Fruit fly (Drosophila melanogaster) whole organism, adult: ENCODE results near the gene Spt20.

Experiments
- CG11617 ChIP-seq: fragments of 200-800 bp; sonication (Bioruptor generic); optimal IDR thresholded peaks from 2 replicates; lab custom pipeline; 2017; ENCODE audit warnings: mild to moderate bottlenecking, missing biosample characterization, missing genetic modification reagents, missing genetic modification characterization
- CG12768 ChIP-seq: fragments of 200-800 bp; sonication (Bioruptor generic); optimal IDR thresholded peaks from 2 replicates; lab custom pipeline; 2017; ENCODE audit warnings: missing biosample characterization, missing genetic modification characterization, mild to moderate bottlenecking, moderate library complexity, missing genetic modification reagents
- CG14711 ChIP-seq: fragments of 200-800 bp; sonication (Bioruptor generic); optimal IDR thresholded peaks from 2 replicates; lab custom pipeline; 2018; ENCODE audit warnings: missing biosample characterization, mild to moderate bottlenecking, missing genetic modification characterization, moderate library complexity
- CG1620 ChIP-seq: fragments of 200-800 bp; sonication (Bioruptor generic); optimal IDR thresholded peaks from 2 replicates; lab custom pipeline; 2016; ENCODE audit warnings: missing biosample characterization, missing genetic modification characterization
- CG33017 ChIP-seq: fragments of 200-800 bp; sonication (Bioruptor generic); optimal IDR thresholded peaks from 2 replicates; lab custom pipeline; 2018; ENCODE audit warnings: missing biosample characterization, mild to moderate bottlenecking, missing genetic modification characterization, moderate library complexity
- CG5204 ChIP-seq: fragments of 200-800 bp; sonication (Bioruptor generic); optimal IDR thresholded peaks from 2 replicates; lab custom pipeline; 2016; ENCODE audit warnings: missing biosample characterization, missing genetic modification characterization
- CG7045 ChIP-seq: fragments of 200-800 bp; sonication (Bioruptor generic); optimal IDR thresholded peaks from 2 replicates; lab custom pipeline; 2017; ENCODE audit warnings: missing biosample characterization, mild to moderate bottlenecking, missing genetic modification characterization
- CG7101 ChIP-seq: fragments of 200-800 bp; sonication (Bioruptor generic); optimal IDR thresholded peaks from 2 replicates; lab custom pipeline; 2018; ENCODE audit warnings: missing biosample characterization, mild to moderate bottlenecking, missing genetic modification characterization, moderate library complexity
- Clk ChIP-seq: fragments of 200-800 bp; sonication (Bioruptor generic); optimal IDR thresholded peaks from 2 replicates; lab custom pipeline; 2017; ENCODE audit warnings: missing biosample characterization, missing genetic modification characterization
- Crg-1 ChIP-seq: fragments of 200-800 bp; sonication (Bioruptor generic); optimal IDR thresholded peaks from 2 replicates; lab custom pipeline; 2016; ENCODE audit warnings: missing biosample characterization, missing genetic modification characterization
- Hr96 ChIP-seq: fragments of 200-800 bp; sonication (Bioruptor generic); optimal IDR thresholded peaks from 2 replicates; lab custom pipeline; 2016; ENCODE audit warnings: missing biosample characterization, missing genetic modification characterization
- Mnt ChIP-seq: fragments of 200-800 bp; sonication (Bioruptor generic); optimal IDR thresholded peaks from 2 replicates; lab custom pipeline; 2016; ENCODE audit warnings: missing biosample characterization, mild to moderate bottlenecking, missing genetic modification characterization
- bab1 ChIP-seq: fragments of 200-800 bp; sonication (Bioruptor generic); optimal IDR thresholded peaks from 3 replicates; lab custom pipeline; 2019; ENCODE audit warnings: missing biosample characterization, mild to moderate bottlenecking, missing genetic modification characterization, moderate library complexity
- cic ChIP-seq: fragments of 200-800 bp; sonication (Bioruptor generic); optimal IDR thresholded peaks from 2 replicates; lab custom pipeline; 2017; ENCODE audit warnings: missing biosample characterization, mild to moderate bottlenecking, missing genetic modification characterization, moderate library complexity
- cnc ChIP-seq, 2 experiments: fragments of >200 bp; optimal IDR thresholded peaks; 2 replicates each; lab custom pipeline; 2017
- kay ChIP-seq: fragments of 200-800 bp; sonication (Bioruptor generic); peaks from one replicate; lab custom pipeline; 2016; ENCODE audit warnings: missing biosample characterization, missing genetic modification characterization, borderline replicate concordance
- ovo ChIP-seq: fragments of 200-800 bp; sonication (Bioruptor generic); optimal IDR thresholded peaks from 2 replicates; lab custom pipeline; 2016; ENCODE audit warnings: missing biosample characterization, missing genetic modification characterization
- pad ChIP-seq: fragments of 200-800 bp; sonication (Bioruptor generic); optimal IDR thresholded peaks from 3 replicates; lab custom pipeline; 2017; ENCODE audit warnings: missing biosample characterization, missing genetic modification characterization, mild to moderate bottlenecking, moderate library complexity, missing genetic modification reagents
- tj ChIP-seq: fragments of 200-800 bp; sonication (Bioruptor generic); optimal IDR thresholded peaks from 3 replicates; lab custom pipeline; 2017; ENCODE audit warnings: missing biosample characterization, mild to moderate bottlenecking, missing genetic modification characterization, moderate library complexity
- toe ChIP-seq: fragments of 200-800 bp; sonication (Bioruptor generic); optimal IDR thresholded peaks from 2 replicates; lab custom pipeline; 2016; ENCODE audit warnings: missing biosample characterization, missing genetic modification characterization

Gene Spt20

dm6 chr3L:13477453-13478184 lies 24.9 kb upstream of the Spt20 start, which contains the start of gene stv:
Gene stv (plus strand): TSS chr3L:13477541.
- TF ChIP-seq CG12768 (GFP tag; lab: Kevin White, UChicago) (no peak), CG33017 (tag; lab: Kevin White, UChicago) (peak; percentile 18)

- peak in 1 of 2 experiments; percentile 71 for TF ChIP-seq cnc (optimal IDR thresholded peaks at IDR 0.05; lab: Kevin White, UChicago)
- no peak for TF ChIP-seq CG14711 (tag; lab: Kevin White, UChicago)
These were observed 23.9 kb upstream of the Spt20 start for dm6 chr3L:13478339-13479203.

- TF ChIP-seq CG7101 (tag; lab: Kevin White, UChicago) (no peak), CG12768 (GFP tag; lab: Kevin White, UChicago) (peak; percentile 8)
These were observed 23.3 kb upstream of the Spt20 start for dm6 chr3L:13479204-13479600.

dm6 chr3L:13479609-13480240 lies 22.8 kb upstream of the Spt20 start:
- TF ChIP-seq CG11617 (GFP tag; lab: Kevin White, UChicago) (peak; percentile 67), CG7045 (GFP tag; lab: Kevin White, UChicago) (peak; percentile 76), Crg-1 (GFP tag; lab: Kevin White, UChicago) (no peak), Mnt (GFP tag; lab: Kevin White, UChicago) (no peak), CG7101 (tag; lab: Kevin White, UChicago) (peak; percentile 13), ovo (GFP tag; lab: Kevin White, UChicago) (no peak), kay (GFP tag; lab: Kevin White, UChicago) (no peak), toe (GFP tag; lab: Kevin White, UChicago) (peak; percentile 61), CG1620 (GFP tag; lab: Kevin White, UChicago) (no peak), Clk (GFP tag; lab: Kevin White, UChicago) (no peak), CG5204 (GFP tag; lab: Kevin White, UChicago) (peak; percentile 80), CG12768 (GFP tag; lab: Kevin White, UChicago) (peak; percentile 69), cic (GFP tag; lab: Kevin White, UChicago) (no peak), CG14711 (tag; lab: Kevin White, UChicago) (peak; percentile 12), CG33017 (tag; lab: Kevin White, UChicago) (peak; percentile 56), cnc (optimal IDR thresholded peaks at IDR 0.05; lab: Kevin White, UChicago) (no peak), Hr96 (GFP tag; lab: Kevin White, UChicago) (peak; percentile 60), tj (GFP tag; lab: Kevin White, UChicago) (no peak), pad (peak; percentile 7), bab1 (GFP tag; lab: Kevin White, UChicago) (no peak)

- TF ChIP-seq CG7101 (tag; lab: Kevin White, UChicago) = peak; percentile 21
- peak; percentile 94 for TF ChIP-seq cic (GFP tag; lab: Kevin White, UChicago)
- TF ChIP-seq CG11617 (GFP tag; lab: Kevin White, UChicago) = peak; percentile 7
- no peak for TF ChIP-seq Crg-1 (GFP tag; lab: Kevin White, UChicago)
- TF ChIP-seq bab1 (GFP tag; lab: Kevin White, UChicago) = peak; percentile 19
- no peak for TF ChIP-seq kay (GFP tag; lab: Kevin White, UChicago)
- TF ChIP-seq Hr96 (GFP tag; lab: Kevin White, UChicago) = peak; percentile 21
- TF ChIP-seq CG12768 (GFP tag; lab: Kevin White, UChicago) = no peak
- TF ChIP-seq Mnt (GFP tag; lab: Kevin White, UChicago) = peak; percentile 37
These were observed 22.3 kb upstream of the Spt20 start for dm6 chr3L:13480241-13480627.

- TF ChIP-seq CG7101 (tag; lab: Kevin White, UChicago) (peak; percentile 39), CG7045 (GFP tag; lab: Kevin White, UChicago) (no peak), CG1620 (GFP tag; lab: Kevin White, UChicago) (peak; percentile 61), Clk (GFP tag; lab: Kevin White, UChicago) (no peak), Mnt (GFP tag; lab: Kevin White, UChicago) (peak; percentile 13), cic (GFP tag; lab: Kevin White, UChicago) (no peak), toe (GFP tag; lab: Kevin White, UChicago) (peak; percentile 31), pad (peak; percentile 31), Hr96 (GFP tag; lab: Kevin White, UChicago) (peak; percentile 6), bab1 (GFP tag; lab: Kevin White, UChicago) (peak; percentile 10)
These were observed 16.3 kb upstream of the Spt20 start, which contains the start of the genes Abp1 and Tgi for dm6 chr3L:13486041-13486859. Gene Abp1 (minus strand): TSS chr3L:13486280. Gene Tgi (plus strand): TSS chr3L:13486797.
